Fruit fly (Drosophila melanogaster) whole organism: ENCODE results near the gene Trim9.

Source experiments
- CG8478 ChIP-seq: fragments of >200 bp; optimal IDR thresholded peaks from 2 replicates; lab custom pipeline; 2018; ENCODE audit warnings: inconsistent platforms
- EcR ChIP-seq, 2 experiments: fragments of >200 bp; optimal IDR thresholded peaks; 2 replicates each; lab custom pipeline; 2017; ENCODE audit warnings: missing biosample characterization in 2 of 2, missing genetic modification characterization in 2 of 2, missing genetic modification reagents in 2 of 2
- pan ChIP-seq: fragments of >200 bp; optimal IDR thresholded peaks from 2 replicates; lab custom pipeline; 2017
- psq ChIP-seq: fragments of >200 bp; optimal IDR thresholded peaks from 2 replicates; lab custom pipeline; 2017

- no peak for TF ChIP-seq pan
- no peak for TF ChIP-seq CG8478 (lab: Kevin White, UChicago)
- TF ChIP-seq EcR (GFP tag; optimal IDR thresholded peaks at IDR 0.05; lab: Kevin White, UChicago), result no peak
- no peak for TF ChIP-seq psq (lab: Kevin White, UChicago)
Measured at dm6 chr2L:10510843-10511242, 33.8 kb upstream of the Trim9 start.
